Fruit fly (Drosophila melanogaster) whole organism, embryonic: ENCODE data around the gene D.

Experiments used
- CG31224 ChIP-seq: fragments of 200-800 bp; sonication (Bioruptor generic); IDR thresholded peaks from 2 replicates; pipeline ENCODE4 v1.3.6; 2022; ENCODE audit warnings: missing biosample characterization, missing genetic modification characterization
- CG9437 ChIP-seq: fragments of 200-800 bp; sonication (Bioruptor generic); optimal IDR thresholded peaks from 2 replicates; lab custom pipeline; 2018; ENCODE audit warnings: missing biosample characterization, mild to moderate bottlenecking, missing genetic modification characterization

dm6 chr3L:14160436-14160835, 18.0 kb downstream of the D start:
- TF ChIP-seq CG31224 (GFP tag; lab: Robert Waterston, UW): no peak
- TF ChIP-seq CG9437 (GFP tag; lab: Kevin White, UChicago): no peak
